Fruit fly (Drosophila melanogaster): ENCODE data around the gene vtd.

DNA sequence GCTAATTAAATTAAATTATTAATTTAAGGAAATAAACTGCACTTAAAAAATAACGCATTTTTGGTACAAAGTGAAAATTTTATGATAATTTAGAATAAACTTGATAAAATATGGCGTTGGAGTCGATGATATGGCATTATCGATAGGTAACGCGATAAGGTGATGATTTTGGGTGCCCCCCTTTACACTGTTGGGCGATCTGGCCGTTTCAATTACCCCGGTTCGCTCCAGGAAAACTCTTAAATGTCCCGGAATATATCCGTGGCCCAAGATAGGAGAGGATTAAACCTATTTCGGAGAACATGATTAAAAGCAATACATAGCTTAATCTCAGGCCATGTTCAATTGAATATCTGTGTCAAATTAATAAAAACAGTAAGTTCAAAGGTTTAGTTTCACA lies 1.3 kb upstream of the vtd start:
- no peak for TF ChIP-seq usp (GFP tag; optimal IDR thresholded peaks at IDR 0.05)
- TF ChIP-seq EcR (GFP tag; optimal IDR thresholded peaks at IDR 0.05) = no peak
- no peak for TF ChIP-seq psq (optimal IDR thresholded peaks at IDR 0.05)

Data from whole organism.